Worm (Caenorhabditis elegans) whole organism, late embryonic: ENCODE measurements around the gene Y71H2AL.2.
"Not testable (repeated sequence)": the region's sequence is repeated elsewhere in the genome, so short reads cannot be mapped to it uniquely, and the experiment has no call there.

Experiments
- C08G9.2 ChIP-seq: sonication (generic microtip); optimal IDR thresholded peaks from 2 replicates; lab custom pipeline; 2016; ENCODE audit warnings: mild to moderate bottlenecking, missing genetic modification characterization, moderate library complexity, missing compliant biosample characterization
- C38D4.7 ChIP-seq: fragments of 200-800 bp; sonication (Bioruptor generic); optimal IDR thresholded peaks from 2 replicates; lab custom pipeline; 2018; ENCODE audit warnings: mild to moderate bottlenecking, missing genetic modification characterization, moderate library complexity, missing compliant biosample characterization
- K09A11.1 ChIP-seq: sonication (generic microtip); optimal IDR thresholded peaks from 2 replicates; lab custom pipeline; 2017; ENCODE audit warnings: antibody characterized with exemption, mild to moderate bottlenecking, missing genetic modification characterization, missing compliant biosample characterization; ENCODE audit not compliant: insufficient read depth
- Y22D7AL.16 ChIP-seq: sonication (generic microtip); optimal IDR thresholded peaks from 2 replicates; lab custom pipeline; 2016; ENCODE audit warnings: missing genetic modification characterization, missing compliant biosample characterization
- ahr-1 ChIP-seq: sonication (generic microtip); optimal IDR thresholded peaks from 2 replicates; lab custom pipeline; 2016; ENCODE audit warnings: missing genetic modification characterization, missing compliant biosample characterization
- ceh-18 ChIP-seq: sonication (generic microtip); optimal IDR thresholded peaks from 2 replicates; lab custom pipeline; 2016; ENCODE audit warnings: missing genetic modification characterization, missing compliant biosample characterization
- ceh-19 ChIP-seq: fragments of 200-800 bp; sonication (Bioruptor generic); optimal IDR thresholded peaks from 2 replicates; lab custom pipeline; 2018; ENCODE audit warnings: mild to moderate bottlenecking, missing genetic modification characterization, missing compliant biosample characterization
- ceh-24 ChIP-seq: sonication (generic microtip); optimal IDR thresholded peaks from 2 replicates; lab custom pipeline; 2016; ENCODE audit warnings: mild to moderate bottlenecking, missing genetic modification characterization, missing compliant biosample characterization
- ceh-30 ChIP-seq: fragments of 150-350 bp; optimal IDR thresholded peaks from 2 replicates; lab custom pipeline; 2014; ENCODE audit warnings: missing biosample characterization, missing genetic modification characterization
- ceh-34 ChIP-seq: sonication (generic microtip); optimal IDR thresholded peaks from 2 replicates; lab custom pipeline; 2016; ENCODE audit warnings: mild to moderate bottlenecking, missing genetic modification characterization, missing compliant biosample characterization
- ceh-45 ChIP-seq: fragments of 200-800 bp; sonication (Bioruptor generic); IDR thresholded peaks from 2 replicates; pipeline ENCODE4 v1.3.6; 2022; ENCODE audit warnings: missing genetic modification reagents, missing genetic modification characterization, missing compliant biosample characterization
- ceh-48 ChIP-seq: sonication (generic microtip); optimal IDR thresholded peaks from 2 replicates; lab custom pipeline; 2016; ENCODE audit warnings: missing genetic modification characterization, inconsistent platforms, missing compliant biosample characterization
- che-1 ChIP-seq: sonication (generic microtip); optimal IDR thresholded peaks from 2 replicates; lab custom pipeline; 2016; ENCODE audit warnings: mild to moderate bottlenecking, missing genetic modification characterization, missing compliant biosample characterization
- dmd-4 ChIP-seq: sonication (generic microtip); optimal IDR thresholded peaks from 2 replicates; lab custom pipeline; 2016; ENCODE audit warnings: borderline replicate concordance, missing genetic modification characterization, missing compliant biosample characterization
- dve-1 ChIP-seq: sonication (generic microtip); optimal IDR thresholded peaks from 2 replicates; lab custom pipeline; 2017; ENCODE audit warnings: antibody characterized with exemption, mild to moderate bottlenecking, missing genetic modification characterization, missing compliant biosample characterization
- elt-4 ChIP-seq: sonication (generic microtip); optimal IDR thresholded peaks from 2 replicates; lab custom pipeline; 2016; ENCODE audit warnings: missing genetic modification characterization, missing compliant biosample characterization
- ets-4 ChIP-seq: sonication (generic microtip); optimal IDR thresholded peaks from 2 replicates; lab custom pipeline; 2016; ENCODE audit warnings: missing genetic modification characterization, missing compliant biosample characterization
- fax-1 ChIP-seq: sonication (generic microtip); optimal IDR thresholded peaks from 2 replicates; lab custom pipeline; 2016; ENCODE audit warnings: missing genotype, missing genetic modification characterization, missing compliant biosample characterization
- fkh-10 ChIP-seq: fragments of 150-350 bp; optimal IDR thresholded peaks from 2 replicates; lab custom pipeline; 2014; ENCODE audit warnings: missing biosample characterization, missing genetic modification reagents, missing genetic modification characterization
- fkh-6 ChIP-seq: sonication (generic microtip); optimal IDR thresholded peaks from 2 replicates; lab custom pipeline; 2016; ENCODE audit warnings: missing genetic modification characterization, missing compliant biosample characterization
- hlh-8 ChIP-seq: sonication (generic microtip); optimal IDR thresholded peaks from 2 replicates; lab custom pipeline; 2016; ENCODE audit warnings: missing genotype, missing genetic modification characterization, missing compliant biosample characterization
- lim-6 ChIP-seq: sonication (generic microtip); optimal IDR thresholded peaks from 2 replicates; lab custom pipeline; 2016; ENCODE audit warnings: missing genetic modification characterization, missing compliant biosample characterization
- nfya-1 ChIP-seq: sonication (generic microtip); optimal IDR thresholded peaks from 2 replicates; lab custom pipeline; 2017; ENCODE audit warnings: missing genetic modification characterization, mild to moderate bottlenecking, missing compliant biosample characterization, antibody characterized with exemption, moderate library complexity
- nhr-11 ChIP-seq: fragments of 150-350 bp; optimal IDR thresholded peaks from 2 replicates; lab custom pipeline; 2014; ENCODE audit warnings: missing biosample characterization, missing genetic modification characterization
- odd-2 ChIP-seq: sonication (generic microtip); optimal IDR thresholded peaks from 2 replicates; lab custom pipeline; 2017; ENCODE audit warnings: antibody characterized with exemption, mild to moderate bottlenecking, missing genetic modification characterization, missing compliant biosample characterization
- pag-3 ChIP-seq: sonication (generic microtip); optimal IDR thresholded peaks from 2 replicates; lab custom pipeline; 2016; ENCODE audit warnings: missing compliant biosample characterization, missing genetic modification characterization, borderline replicate concordance
- pat-9 ChIP-seq: fragments of 200-800 bp; sonication (Bioruptor generic); optimal IDR thresholded peaks from 2 replicates; lab custom pipeline; 2018; ENCODE audit warnings: mild to moderate bottlenecking, missing genetic modification characterization, moderate library complexity, missing compliant biosample characterization
- pha-2 ChIP-seq: sonication (generic microtip); optimal IDR thresholded peaks from 2 replicates; lab custom pipeline; 2017; ENCODE audit warnings: mild to moderate bottlenecking, missing genetic modification characterization, missing compliant biosample characterization
- pha-4 ChIP-seq: fragments of 150-350 bp; optimal IDR thresholded peaks from 2 replicates; lab custom pipeline; 2018; ENCODE audit warnings: missing biosample characterization, missing genetic modification reagents, missing genetic modification characterization
- pros-1 ChIP-seq: fragments of 150-350 bp; optimal IDR thresholded peaks from 2 replicates; lab custom pipeline; 2014; ENCODE audit warnings: missing biosample characterization, missing genetic modification reagents, missing genetic modification characterization
- ref-2 ChIP-seq: sonication (generic microtip); optimal IDR thresholded peaks from 2 replicates; lab custom pipeline; 2016; ENCODE audit warnings: missing genetic modification characterization, missing compliant biosample characterization
- sdc-2 ChIP-seq: sonication (generic microtip); optimal IDR thresholded peaks from 2 replicates; lab custom pipeline; 2016; ENCODE audit warnings: missing genotype, missing genetic modification characterization, missing compliant biosample characterization
- sox-2 ChIP-seq: fragments of 200-800 bp; sonication (Bioruptor generic); IDR thresholded peaks from 2 replicates; pipeline ENCODE4 v1.3.6; 2022; ENCODE audit warnings: missing genetic modification reagents, missing genetic modification characterization, missing compliant biosample characterization
- syd-9 ChIP-seq: sonication (generic microtip); optimal IDR thresholded peaks from 2 replicates; lab custom pipeline; 2016; ENCODE audit warnings: mild to moderate bottlenecking, missing genetic modification characterization, moderate library complexity, missing compliant biosample characterization
- tbx-7 ChIP-seq: sonication (generic microtip); optimal IDR thresholded peaks from 2 replicates; lab custom pipeline; 2016; ENCODE audit warnings: missing genotype, missing genetic modification characterization, missing compliant biosample characterization
- unc-3 ChIP-seq, 2 experiments: fragments of 200-800 bp in 1 of 2; sonication (Bioruptor generic) in 1 of 2; sonication (generic microtip) in 1 of 2; conservative IDR thresholded peaks in 1 of 2; optimal IDR thresholded peaks in 1 of 2; 2 replicates each; pipeline versions ENCODE4 v1.3.6 to Lab custom; 2016 to 2022; ENCODE audit warnings: missing compliant biosample characterization in 2 of 2, missing genetic modification characterization in 2 of 2, missing genetic modification reagents in 1 of 2
- unc-42 ChIP-seq: sonication (generic microtip); optimal IDR thresholded peaks from 2 replicates; lab custom pipeline; 2016; ENCODE audit warnings: missing genotype, missing genetic modification characterization, missing compliant biosample characterization
- unc-55 ChIP-seq: sonication (generic microtip); optimal IDR thresholded peaks from 2 replicates; lab custom pipeline; 2017; ENCODE audit warnings: missing biosample characterization, missing genetic modification reagents, missing genetic modification characterization
- ztf-16 ChIP-seq: sonication (generic microtip); optimal IDR thresholded peaks from 2 replicates; lab custom pipeline; 2017; ENCODE audit warnings: missing genetic modification characterization, missing compliant biosample characterization

The Y71H2AL.2 gene

ce11 chrIII:2699363-2699762 lies 13.2 kb downstream of the Y71H2AL.2 start, which contains the start of gene cox-6B:
Gene cox-6B, plus strand, starts transcription at chrIII:2699663.
- not testable (repeated sequence) for TF ChIP-seq C38D4.7; fkh-10 (GFP tag; lab: Kevin White, UChicago); ceh-30 (tag; lab: Kevin White, UChicago)
- TF ChIP-seq, all 69 proteins: peak for 0; not testable (repeated sequence) for 69

- TF ChIP-seq dve-1 (no peak), syd-9 (tag; lab: Kevin White, UChicago) (no peak), hlh-8 (tag; lab: Kevin White, UChicago) (no peak), unc-3 (GFP tag; conservative IDR thresholded peaks at IDR 0.05; lab: Robert Waterston, UW) (no peak), unc-3 (tag; optimal IDR thresholded peaks at IDR 0.05; lab: Kevin White, UChicago) (no peak), ceh-24 (tag; lab: Kevin White, UChicago) (no peak), sox-2 (GFP tag; lab: Robert Waterston, UW) (no peak), C38D4.7 (no peak), fax-1 (tag; lab: Kevin White, UChicago) (no peak), odd-2 (tag; lab: Kevin White, UChicago) (no peak), tbx-7 (tag; lab: Kevin White, UChicago) (no peak), Y22D7AL.16 (tag; lab: Kevin White, UChicago) (no peak), ceh-45 (no peak), K09A11.1 (tag; lab: Kevin White, UChicago) (no peak)
These were observed 14.5 kb downstream of the Y71H2AL.2 start, which contains the start of gene set-27 for ce11 chrIII:2700637-2701036. Gene set-27, plus strand, starts transcription at chrIII:2700937.

- TF ChIP-seq fax-1 (tag; lab: Kevin White, UChicago) (no peak), ets-4 (tag; lab: Kevin White, UChicago) (no peak), dve-1 (no peak)
These were observed 24.0 kb downstream of the Y71H2AL.2 start for ce11 chrIII:2710211-2710610.

- TF ChIP-seq ceh-18 (tag; lab: Kevin White, UChicago) (no peak), lim-6 (no peak), odd-2 (tag; lab: Kevin White, UChicago) (no peak), nfya-1 (tag; lab: Kevin White, UChicago) (no peak), nhr-11 (tag; lab: Kevin White, UChicago) (no peak), ztf-16 (tag; lab: Kevin White, UChicago) (no peak), ceh-48 (tag; lab: Kevin White, UChicago) (no peak), C38D4.7 (no peak), elt-4 (no peak), unc-3 (GFP tag; conservative IDR thresholded peaks at IDR 0.05; lab: Robert Waterston, UW) (no peak), unc-3 (tag; optimal IDR thresholded peaks at IDR 0.05; lab: Kevin White, UChicago) (no peak), C08G9.2 (tag; lab: Kevin White, UChicago) (no peak), sdc-2 (tag; lab: Kevin White, UChicago) (no peak), unc-42 (tag; lab: Kevin White, UChicago) (no peak), ceh-30 (tag; lab: Kevin White, UChicago) (no peak), pros-1 (tag; lab: Kevin White, UChicago) (no peak), pha-4 (tag; lab: Kevin White, UChicago) (no peak)
- TF ChIP-seq, all 69 proteins: peak for 0
These were observed 25.4 kb downstream of the Y71H2AL.2 start for ce11 chrIII:2711527-2711926.

DNA sequence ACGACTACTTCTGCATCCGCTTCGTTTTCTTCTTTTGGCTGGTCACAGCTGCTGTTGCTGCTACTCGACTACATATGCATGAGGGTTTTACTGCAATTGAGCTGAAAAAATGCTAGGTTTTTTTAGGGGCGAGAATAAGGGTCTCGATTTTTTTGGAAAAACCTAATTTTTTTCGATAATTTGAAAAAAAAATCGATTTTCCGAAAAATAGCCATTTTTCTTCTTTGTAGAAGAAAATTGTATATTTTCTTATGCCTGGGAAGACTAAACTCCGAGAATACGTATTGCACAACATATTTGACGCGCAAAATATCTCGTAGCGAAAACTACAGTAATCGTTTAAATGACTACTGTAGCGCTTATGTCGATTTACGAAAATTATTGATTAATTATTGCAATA lies 30.4 kb downstream of the Y71H2AL.2 start, which contains the start of gene tmem-132:
TSS of gene tmem-132 (minus strand) at position 101 of the 400 bp plus-strand sequence.
- TF ChIP-seq pag-3 (tag; lab: Kevin White, UChicago) (no peak), ref-2 (tag; lab: Kevin White, UChicago) (no peak), che-1 (tag; lab: Kevin White, UChicago) (no peak), syd-9 (tag; lab: Kevin White, UChicago) (no peak), ceh-34 (tag; lab: Kevin White, UChicago) (no peak), ahr-1 (tag; lab: Kevin White, UChicago) (no peak), ceh-45 (no peak), pha-2 (tag; lab: Kevin White, UChicago) (no peak), lim-6 (no peak), unc-55 (GFP tag; lab: Kevin White, UChicago) (no peak), pat-9 (no peak), ceh-18 (tag; lab: Kevin White, UChicago) (no peak), ceh-19 (no peak), nhr-11 (tag; lab: Kevin White, UChicago) (no peak), dmd-4 (no peak), fkh-6 (no peak)
